Fruit fly (Drosophila melanogaster): ENCODE results near the gene mtTFB2.

mtTFB2 gene

dm6 chr3R:10045343-10045742, at the start of gene mtTFB2, which contains the start of gene CG11722:
TSS of gene mtTFB2 (plus strand) at chr3R:10045574.
TSS of gene CG11722 (minus strand) at chr3R:10045542.
- TF ChIP-seq ttk (optimal IDR thresholded peaks at IDR 0.05), result no peak
- TF ChIP-seq Sin3A (optimal IDR thresholded peaks at IDR 0.05), result no peak
- TF ChIP-seq Myc (optimal IDR thresholded peaks at IDR 0.05), result no peak
- TF ChIP-seq insv (optimal IDR thresholded peaks at IDR 0.05), result no peak
- no peak for TF ChIP-seq h (optimal IDR thresholded peaks at IDR 0.05)
- no peak for TF ChIP-seq psq (optimal IDR thresholded peaks at IDR 0.05)

- TF ChIP-seq h (optimal IDR thresholded peaks at IDR 0.05) (no peak), Sin3A (optimal IDR thresholded peaks at IDR 0.05) (no peak), psq (optimal IDR thresholded peaks at IDR 0.05) (no peak), Myc (optimal IDR thresholded peaks at IDR 0.05) (no peak), insv (optimal IDR thresholded peaks at IDR 0.05) (no peak), ttk (optimal IDR thresholded peaks at IDR 0.05) (no peak)
Measured at dm6 chr3R:9996689-9997213, 48.6 kb upstream of the mtTFB2 start, which contains the start of the genes Gr85a and Spn85F. TSS of gene Gr85a (minus strand) at chr3R:9996789. TSS of gene Spn85F (plus strand) at chr3R:9997163.

DNA sequence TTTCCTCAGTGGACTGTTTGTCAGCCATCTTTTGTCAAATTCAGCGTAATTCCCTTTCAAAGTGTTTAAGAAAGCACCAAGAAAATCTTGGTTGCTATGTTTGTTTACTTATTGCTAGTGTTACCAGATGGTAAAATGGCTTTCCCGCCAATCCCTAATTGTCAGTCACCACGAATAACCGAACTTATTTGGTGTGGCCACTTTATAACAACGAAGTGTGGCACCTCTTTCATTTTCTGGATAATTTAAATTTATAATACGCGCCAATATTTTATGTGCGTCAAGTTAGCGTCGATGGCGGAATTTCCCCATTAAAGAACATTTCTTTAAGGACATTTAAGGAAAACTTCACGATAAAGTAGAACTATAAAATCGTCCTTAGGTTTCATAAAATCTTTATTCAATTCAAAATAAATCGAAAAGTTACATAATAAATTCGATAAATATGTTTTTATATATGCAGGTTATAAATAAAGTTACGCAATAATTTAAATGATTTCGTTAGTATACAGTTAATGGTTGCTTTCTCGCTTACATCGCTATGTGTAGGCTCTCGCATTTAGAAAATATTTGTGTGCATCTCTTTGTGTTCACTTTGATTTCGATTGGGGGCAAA, 44.1 kb upstream of the mtTFB2 start, which contains the start of gene CG5359:
CG5359 (minus strand) TSS at position 103 of the 616 bp plus-strand sequence.
- TF ChIP-seq ttk (optimal IDR thresholded peaks at IDR 0.05) (no peak), Myc (optimal IDR thresholded peaks at IDR 0.05) (no peak), insv (optimal IDR thresholded peaks at IDR 0.05) (no peak), psq (optimal IDR thresholded peaks at IDR 0.05) (no peak), h (optimal IDR thresholded peaks at IDR 0.05) (no peak)

DNA sequence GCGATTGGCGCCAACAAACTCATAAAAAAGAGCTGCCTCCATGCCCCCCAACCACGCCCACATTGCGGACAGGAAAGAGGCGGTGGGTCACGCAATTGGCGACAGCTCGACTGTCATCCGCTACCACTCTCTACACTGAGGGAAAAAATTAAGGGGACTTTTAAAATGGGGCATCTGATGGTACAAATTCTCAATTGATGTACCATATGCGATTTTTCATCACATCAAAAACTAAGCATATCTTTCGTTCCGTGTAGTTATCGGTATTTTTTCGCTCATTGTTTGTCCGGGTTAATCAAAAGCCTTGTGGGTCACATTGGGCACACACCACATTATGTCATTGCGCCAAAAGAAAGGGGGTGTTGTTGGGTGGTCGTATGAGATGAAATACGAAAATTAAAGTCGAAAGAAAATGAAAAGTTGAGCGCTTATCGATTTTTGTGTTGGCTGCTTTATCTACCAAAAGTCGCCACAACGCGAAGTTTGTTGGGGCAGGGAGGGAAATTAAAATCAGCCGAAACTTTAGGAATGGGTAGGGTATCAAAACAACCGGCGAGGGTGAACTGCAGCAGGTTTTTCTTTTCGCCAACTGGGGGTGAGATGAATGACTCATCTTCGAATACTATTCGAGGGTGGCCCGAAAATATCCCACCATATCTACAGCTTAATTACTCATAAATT, 21.2 kb upstream of the mtTFB2 start:
- no peak for TF ChIP-seq ttk (optimal IDR thresholded peaks at IDR 0.05)
- TF ChIP-seq Myc (optimal IDR thresholded peaks at IDR 0.05), result no peak
- TF ChIP-seq insv (optimal IDR thresholded peaks at IDR 0.05), result no peak
- no peak for TF ChIP-seq h (optimal IDR thresholded peaks at IDR 0.05)
- no peak for TF ChIP-seq Sin3A (optimal IDR thresholded peaks at IDR 0.05)
- no peak for TF ChIP-seq psq (optimal IDR thresholded peaks at IDR 0.05)

dm6 chr3R:10025050-10025449, 20.3 kb upstream of the mtTFB2 start, which contains the start of gene CG31407:
TSS of gene CG31407 (minus strand) at chr3R:10025150.
- no peak for TF ChIP-seq psq (optimal IDR thresholded peaks at IDR 0.05)
- no peak for TF ChIP-seq ttk (optimal IDR thresholded peaks at IDR 0.05)
- TF ChIP-seq Myc (optimal IDR thresholded peaks at IDR 0.05), result no peak
- no peak for TF ChIP-seq h (optimal IDR thresholded peaks at IDR 0.05)
- TF ChIP-seq Sin3A (optimal IDR thresholded peaks at IDR 0.05), result no peak
- TF ChIP-seq insv (optimal IDR thresholded peaks at IDR 0.05), result no peak

DNA sequence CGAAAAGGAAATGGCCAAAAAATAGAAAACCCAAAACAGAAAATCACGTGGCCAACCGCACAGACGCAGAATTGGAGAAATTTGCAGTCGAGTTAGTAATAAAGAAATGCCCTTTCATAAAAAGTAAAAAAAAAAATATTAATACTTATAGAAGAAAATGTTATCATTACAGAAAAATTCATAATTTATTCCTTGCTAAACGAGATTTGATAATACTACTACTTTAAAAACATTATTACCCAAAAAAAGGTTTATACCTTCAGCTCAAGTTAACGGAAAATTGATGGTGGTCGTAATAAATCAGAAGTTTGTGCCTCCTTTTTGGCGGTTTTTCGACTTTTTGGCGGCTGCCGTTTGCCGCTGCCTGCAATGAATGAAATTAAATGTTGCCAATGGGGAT, 17.0 kb upstream of the mtTFB2 start:
- TF ChIP-seq psq (optimal IDR thresholded peaks at IDR 0.05), result no peak
- TF ChIP-seq h (optimal IDR thresholded peaks at IDR 0.05), result no peak
- TF ChIP-seq Sin3A (optimal IDR thresholded peaks at IDR 0.05), result no peak
- no peak for TF ChIP-seq insv (optimal IDR thresholded peaks at IDR 0.05)
- TF ChIP-seq ttk (optimal IDR thresholded peaks at IDR 0.05), result no peak
- no peak for TF ChIP-seq Myc (optimal IDR thresholded peaks at IDR 0.05)

DNA sequence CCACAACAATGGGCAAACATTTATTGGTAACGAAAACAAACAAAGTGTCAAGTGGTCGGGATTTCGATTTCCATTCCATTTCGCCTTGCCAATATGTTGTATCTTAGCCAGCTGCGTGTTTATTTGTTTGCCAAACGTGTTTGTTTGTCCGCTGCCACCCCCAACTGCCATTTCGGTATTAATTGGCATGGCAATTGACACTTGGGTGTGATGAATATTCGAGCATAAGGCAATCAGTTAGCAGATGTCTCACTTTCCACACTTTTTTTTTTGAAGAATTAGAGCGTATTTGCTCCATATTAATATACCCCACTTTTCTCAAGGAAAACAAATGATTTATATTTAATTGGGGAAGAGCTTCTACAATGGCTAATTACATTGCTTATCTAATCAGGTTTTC, 13.9 kb upstream of the mtTFB2 start:
- TF ChIP-seq h (optimal IDR thresholded peaks at IDR 0.05) (no peak), Myc (optimal IDR thresholded peaks at IDR 0.05) (no peak), psq (optimal IDR thresholded peaks at IDR 0.05) (no peak)

DNA sequence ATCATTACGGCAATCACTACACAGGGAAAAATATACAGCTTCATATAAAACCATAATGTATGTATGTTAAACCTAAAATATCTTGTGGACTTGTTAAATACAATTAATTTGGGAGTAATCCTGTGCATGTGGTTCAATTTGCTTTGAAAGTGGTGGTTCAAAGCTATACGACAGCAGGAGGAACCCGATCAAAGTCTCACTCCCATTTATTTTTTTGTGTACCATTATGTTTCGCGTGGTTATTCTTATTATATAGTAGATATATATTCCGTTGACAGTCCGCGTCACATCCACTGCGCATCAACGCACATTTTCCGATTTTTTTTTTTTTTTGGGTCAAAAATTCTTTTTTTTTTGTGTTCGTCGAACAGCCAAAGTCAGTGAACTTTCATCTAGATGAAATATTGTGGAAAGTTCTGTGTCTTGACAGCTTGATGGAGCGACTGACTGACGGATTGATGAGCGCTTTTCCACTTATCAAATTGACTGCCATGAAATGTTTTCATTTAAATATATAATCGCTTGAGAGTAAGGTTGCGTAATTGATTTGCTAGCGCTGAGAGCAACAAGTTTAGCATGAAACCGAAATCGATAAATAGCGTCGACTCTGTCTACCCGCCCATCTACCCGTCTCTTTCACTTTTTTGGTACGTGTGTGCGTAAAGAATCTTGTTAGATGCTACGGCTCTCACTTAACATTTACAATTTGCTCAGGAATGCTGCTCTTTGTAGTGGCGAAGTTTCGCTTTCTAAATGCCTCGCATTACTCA, 12.2 kb upstream of the mtTFB2 start:
- TF ChIP-seq insv (optimal IDR thresholded peaks at IDR 0.05), result no peak
- no peak for TF ChIP-seq Myc (optimal IDR thresholded peaks at IDR 0.05)

dm6 chr3R:10034995-10035446, 10.4 kb upstream of the mtTFB2 start:
- TF ChIP-seq Sin3A (optimal IDR thresholded peaks at IDR 0.05) (no peak), insv (optimal IDR thresholded peaks at IDR 0.05) (no peak), ttk (optimal IDR thresholded peaks at IDR 0.05) (no peak), psq (optimal IDR thresholded peaks at IDR 0.05) (no peak), h (optimal IDR thresholded peaks at IDR 0.05) (no peak), Myc (optimal IDR thresholded peaks at IDR 0.05) (no peak)

- TF ChIP-seq h (optimal IDR thresholded peaks at IDR 0.05) (no peak), Myc (optimal IDR thresholded peaks at IDR 0.05) (no peak), insv (optimal IDR thresholded peaks at IDR 0.05) (no peak), psq (optimal IDR thresholded peaks at IDR 0.05) (no peak), ttk (optimal IDR thresholded peaks at IDR 0.05) (no peak), Sin3A (optimal IDR thresholded peaks at IDR 0.05) (no peak)
Measured at dm6 chr3R:10035765-10036164, 9.6 kb upstream of the mtTFB2 start.

DNA sequence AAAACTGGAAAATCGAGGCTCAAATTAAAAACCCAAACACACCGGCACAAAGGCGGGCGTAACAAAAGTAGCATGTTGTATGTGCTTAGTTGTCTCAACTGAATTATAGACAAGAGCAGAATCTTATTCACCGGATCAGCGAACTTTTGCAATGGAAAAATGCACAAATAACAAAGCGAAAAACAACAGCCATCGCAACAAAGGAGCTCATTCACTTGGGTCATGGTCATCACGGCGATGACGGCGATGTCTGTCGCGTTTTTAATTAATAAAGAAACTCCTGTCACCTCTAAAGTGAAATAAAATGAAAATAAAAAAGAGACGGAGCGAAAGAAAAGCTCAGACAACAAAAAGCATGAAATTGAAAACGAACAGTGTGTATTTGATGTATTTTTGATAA, 6.2 kb upstream of the mtTFB2 start:
- TF ChIP-seq Sin3A (optimal IDR thresholded peaks at IDR 0.05) (no peak), h (optimal IDR thresholded peaks at IDR 0.05) (no peak), psq (optimal IDR thresholded peaks at IDR 0.05) (no peak), Myc (optimal IDR thresholded peaks at IDR 0.05) (no peak), ttk (optimal IDR thresholded peaks at IDR 0.05) (no peak), insv (optimal IDR thresholded peaks at IDR 0.05) (no peak)

dm6 chr3R:10040505-10040904, 4.9 kb upstream of the mtTFB2 start:
- TF ChIP-seq h (optimal IDR thresholded peaks at IDR 0.05) (no peak), psq (optimal IDR thresholded peaks at IDR 0.05) (no peak), ttk (optimal IDR thresholded peaks at IDR 0.05) (no peak), insv (optimal IDR thresholded peaks at IDR 0.05) (no peak), Sin3A (optimal IDR thresholded peaks at IDR 0.05) (no peak), Myc (optimal IDR thresholded peaks at IDR 0.05) (no peak)
